Fruit fly (Drosophila melanogaster): ENCODE data around the gene CG3397.

CG3397 gene

DNA sequence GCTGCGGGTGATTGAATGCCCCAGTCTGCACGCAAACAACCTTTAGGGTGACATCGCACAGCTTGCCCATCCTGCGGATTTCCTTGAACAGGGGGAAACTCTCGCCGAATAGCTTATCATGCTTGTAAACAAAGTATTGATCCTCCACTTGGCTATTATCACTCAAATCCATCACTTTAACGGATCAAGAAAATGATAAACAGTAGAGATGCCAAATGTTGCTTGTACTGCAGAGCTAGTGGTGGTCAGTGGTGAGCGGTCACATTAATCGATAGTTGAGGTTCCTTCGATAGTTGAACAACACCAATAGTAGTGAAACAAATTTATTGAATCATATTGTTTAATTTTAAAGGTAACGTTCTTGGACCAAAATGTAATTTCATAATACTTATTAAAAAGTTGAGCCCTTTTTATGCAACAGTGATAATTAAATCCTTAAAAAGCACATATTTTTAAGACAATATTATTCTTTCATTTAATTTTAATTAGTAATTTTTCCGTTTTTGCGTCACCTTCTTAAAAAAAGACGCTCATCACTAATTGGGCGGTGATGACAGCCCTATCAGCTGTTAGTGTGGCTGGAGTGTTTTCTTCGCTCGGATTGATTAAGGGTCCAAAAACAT, 26.0 kb upstream of the CG3397 start, which contains the start of the genes KLHL18 and GCC185 (continued):
- TF ChIP-seq Sin3A (optimal IDR thresholded peaks at IDR 0.05) (peak; percentile 94), kni (GFP tag; optimal IDR thresholded peaks at IDR 0.05) (no peak), gt (GFP tag; IDR thresholded peaks at IDR 0.05) (no peak), HLH3B (GFP tag; IDR thresholded peaks at IDR 0.05) (peak; percentile 61; the same call in 1 of the 2 replicates), corto (GFP tag; optimal IDR thresholded peaks at IDR 0.05) (no peak), CG10321 (GFP tag; IDR thresholded peaks at IDR 0.05) (no peak), Bgb (GFP tag; IDR thresholded peaks at IDR 0.05; ENCODE audit: partially characterized antibody) (peak; percentile 72), lov (optimal IDR thresholded peaks at IDR 0.05) (no peak), lov (GFP tag; IDR thresholded peaks at IDR 0.05) (no peak), CG15073 (GFP tag; optimal IDR thresholded peaks at IDR 0.05) (peak; percentile 17), amos (GFP tag; IDR thresholded peaks at IDR 0.05; ENCODE audit: partially characterized antibody) (peak; percentile 78), tx (GFP tag; optimal IDR thresholded peaks at IDR 0.05) (peak; percentile 39), oc (tag; optimal IDR thresholded peaks at IDR 0.05) (no peak), fd3F (GFP tag; optimal IDR thresholded peaks at IDR 0.05) (peak; percentile 62), stc (GFP tag; IDR thresholded peaks at IDR 0.05) (no peak), sc (optimal IDR thresholded peaks at IDR 0.05) (no peak), sc (GFP tag; optimal IDR thresholded peaks at IDR 0.05) (peak; percentile 57), CG12391 (tag; optimal IDR thresholded peaks at IDR 0.05) (peak; percentile 86), grau (tag; optimal IDR thresholded peaks at IDR 0.05) (peak; percentile 83), insv (GFP tag; optimal IDR thresholded peaks at IDR 0.05) (peak in 1 of 2 experiments; percentile 85), CG34422 (GFP tag; IDR thresholded peaks at IDR 0.05) (peak; percentile 81; the same call in 2 of the 3 replicates), CG4707 (GFP tag; optimal IDR thresholded peaks at IDR 0.05) (no peak), mld (GFP tag; IDR thresholded peaks at IDR 0.05; ENCODE audit: partially characterized antibody) (peak; percentile 19; the same call in 1 of the 3 replicates), Tbp (GFP tag; optimal IDR thresholded peaks at IDR 0.05) (no peak), CG9215 (GFP tag; IDR thresholded peaks at IDR 0.05) (peak; percentile 86), Taf1 (GFP tag; IDR thresholded peaks at IDR 0.05) (peak; percentile 45; the same call in 1 of the 2 replicates), Abd-B (GFP tag; optimal IDR thresholded peaks at IDR 0.05) (peak; percentile 92), Ssrp (tag; optimal IDR thresholded peaks at IDR 0.05) (peak; percentile 71), CG16779 (GFP tag; IDR thresholded peaks at IDR 0.05) (no peak), Sox100B (GFP tag; optimal IDR thresholded peaks at IDR 0.05) (no peak), CG11398 (GFP tag; optimal IDR thresholded peaks at IDR 0.05) (no peak), da (GFP tag; optimal IDR thresholded peaks at IDR 0.05) (no peak), Blimp-1 (GFP tag; optimal IDR thresholded peaks at IDR 0.05) (peak; percentile 55), gro (GFP tag; optimal IDR thresholded peaks at IDR 0.05) (peak; percentile 64), phol (tag; optimal IDR thresholded peaks at IDR 0.05) (peak; percentile 87), BEAF-32 (GFP tag; optimal IDR thresholded peaks at IDR 0.05) (peak; percentile 93), Gug (GFP tag; IDR thresholded peaks at IDR 0.05) (peak; percentile 58; the same call in 3 of the 4 replicates), CG31365 (tag; optimal IDR thresholded peaks at IDR 0.05) (no peak), CG12219 (GFP tag; optimal IDR thresholded peaks at IDR 0.05) (no peak), ken (GFP tag; IDR thresholded peaks at IDR 0.05) (0 out of 3 replicates have a peak, but pooled peaks have one; percentile 61), CG10654 (GFP tag; optimal IDR thresholded peaks at IDR 0.05) (peak; percentile 79), Mad (GFP tag; optimal IDR thresholded peaks at IDR 0.05) (peak; percentile 65), CG42726 (GFP tag; IDR thresholded peaks at IDR 0.05; ENCODE audit: partially characterized antibody) (0 out of 2 replicates have a peak, but pooled peaks have one; percentile 37), Atf6 (GFP tag; IDR thresholded peaks at IDR 0.05) (peak; percentile 30; the same call in 1 of the 2 replicates), fd64A (GFP tag; optimal IDR thresholded peaks at IDR 0.05) (no peak), Vsx1 (GFP tag; optimal IDR thresholded peaks at IDR 0.05) (no peak), lmd (GFP tag; IDR thresholded peaks at IDR 0.05) (peak; percentile 86), CG1792 (GFP tag; optimal IDR thresholded peaks at IDR 0.05) (peak; percentile 54)
